Fruit fly (Drosophila melanogaster) whole organism, embryonic: ENCODE measurements around the gene CG15336.

Experiments used
- Aef1 ChIP-seq: fragments of 200-800 bp; sonication (Bioruptor generic); IDR thresholded peaks from 3 replicates; pipeline ENCODE4 v1.3.6; 2022; ENCODE audit warnings: missing biosample characterization, missing genetic modification characterization
- Blimp-1 ChIP-seq: fragments of 200-800 bp; sonication (Bioruptor generic); optimal IDR thresholded peaks from 3 replicates; lab custom pipeline; 2018; ENCODE audit warnings: missing biosample characterization, missing genetic modification characterization, mild to moderate bottlenecking, moderate library complexity, missing genetic modification reagents
- CG10267 ChIP-seq: fragments of 200-800 bp; sonication (Bioruptor generic); optimal IDR thresholded peaks from 2 replicates; lab custom pipeline; 2018; ENCODE audit warnings: missing biosample characterization, mild to moderate bottlenecking, missing genetic modification characterization, moderate library complexity
- CG14710 ChIP-seq: fragments of 200-800 bp; sonication (Bioruptor generic); optimal IDR thresholded peaks from 3 replicates; lab custom pipeline; 2019; ENCODE audit warnings: missing biosample characterization, mild to moderate bottlenecking, missing genetic modification characterization, moderate library complexity
- CG15601 ChIP-seq: fragments of 200-800 bp; sonication (Bioruptor generic); optimal IDR thresholded peaks from 3 replicates; lab custom pipeline; 2019; ENCODE audit warnings: missing biosample characterization, mild to moderate bottlenecking, missing genetic modification characterization, moderate library complexity
- CG16815 ChIP-seq: fragments of 200-800 bp; sonication (Bioruptor generic); optimal IDR thresholded peaks from 3 replicates; lab custom pipeline; 2017; ENCODE audit warnings: missing biosample characterization, mild to moderate bottlenecking, missing genetic modification characterization
- CG17186 ChIP-seq: fragments of 200-800 bp; sonication (Bioruptor generic); optimal IDR thresholded peaks from 3 replicates; lab custom pipeline; 2017; ENCODE audit warnings: missing biosample characterization, missing genetic modification reagents, missing genetic modification characterization
- CG17328 ChIP-seq: fragments of 200-800 bp; sonication (Bioruptor generic); IDR thresholded peaks from 2 replicates; pipeline ENCODE4 v1.3.6; 2022; ENCODE audit warnings: missing biosample characterization, missing genetic modification characterization
- CG17359 ChIP-seq: fragments of 200-800 bp; sonication (Bioruptor generic); optimal IDR thresholded peaks from 3 replicates; lab custom pipeline; 2018; ENCODE audit warnings: missing biosample characterization, mild to moderate bottlenecking, missing genetic modification characterization, moderate library complexity
- CG17385 ChIP-seq: fragments of 200-800 bp; sonication (Bioruptor generic); optimal IDR thresholded peaks from 3 replicates; lab custom pipeline; 2018; ENCODE audit warnings: missing biosample characterization, mild to moderate bottlenecking, missing genetic modification characterization
- CG17829 ChIP-seq: fragments of 200-800 bp; optimal IDR thresholded peaks from 2 replicates; lab custom pipeline; 2019; ENCODE audit warnings: missing biosample characterization, mild to moderate bottlenecking, missing genetic modification characterization, moderate library complexity
- CG18011 ChIP-seq: fragments of 200-800 bp; sonication (Bioruptor generic); optimal IDR thresholded peaks from 2 replicates; lab custom pipeline; 2017; ENCODE audit warnings: missing biosample characterization, missing genetic modification characterization, mild to moderate bottlenecking, moderate library complexity, missing genotype
- CG18619 ChIP-seq: fragments of 200-800 bp; sonication (Bioruptor generic); optimal IDR thresholded peaks from 3 replicates; lab custom pipeline; 2017; ENCODE audit warnings: missing biosample characterization, mild to moderate bottlenecking, missing genetic modification characterization
- CG2199 ChIP-seq: fragments of 200-800 bp; sonication (Bioruptor generic); IDR thresholded peaks from 3 replicates; pipeline ENCODE4 v1.3.6; 2022; ENCODE audit warnings: missing biosample characterization, missing genetic modification characterization
- CG2712 ChIP-seq: fragments of 200-800 bp; optimal IDR thresholded peaks from 3 replicates; lab custom pipeline; 2019; ENCODE audit warnings: missing biosample characterization, mild to moderate bottlenecking, missing genetic modification characterization, moderate library complexity
- CG31441 ChIP-seq: fragments of 200-800 bp; sonication (Bioruptor generic); IDR thresholded peaks from 2 replicates; pipeline ENCODE4 v1.3.6; 2022; ENCODE audit warnings: missing biosample characterization, missing genetic modification characterization
- CG32772 ChIP-seq: fragments of 200-800 bp; sonication (Bioruptor generic); IDR thresholded peaks from 2 replicates; pipeline ENCODE4 v1.3.6; 2022; ENCODE audit warnings: missing biosample characterization, missing genetic modification characterization
- CG3847 ChIP-seq: fragments of 200-800 bp; sonication (Bioruptor generic); IDR thresholded peaks from 2 replicates; pipeline ENCODE4 v1.3.6; 2022; ENCODE audit warnings: missing biosample characterization, missing genetic modification characterization
- CG4424 ChIP-seq: fragments of 200-800 bp; sonication (Bioruptor generic); optimal IDR thresholded peaks from 3 replicates; lab custom pipeline; 2016; ENCODE audit warnings: missing biosample characterization, missing genetic modification characterization
- CG4820 ChIP-seq: fragments of 200-800 bp; sonication (Bioruptor generic); optimal IDR thresholded peaks from 3 replicates; lab custom pipeline; 2016; ENCODE audit warnings: missing biosample characterization, missing genetic modification characterization
- CG5953 ChIP-seq: fragments of 200-800 bp; sonication (Bioruptor generic); IDR thresholded peaks from 2 replicates; pipeline ENCODE4 v1.3.6; 2022; ENCODE audit warnings: missing biosample characterization, missing genetic modification characterization
- CG7357 ChIP-seq: fragments of 200-800 bp; sonication (Bioruptor generic); IDR thresholded peaks from 3 replicates; pipeline ENCODE4 v1.3.6; 2022; ENCODE audit warnings: missing biosample characterization, missing genetic modification characterization
- D19A ChIP-seq: fragments of 200-800 bp; optimal IDR thresholded peaks from 3 replicates; lab custom pipeline; 2019; ENCODE audit warnings: missing biosample characterization, mild to moderate bottlenecking, missing genetic modification characterization, moderate library complexity
- Drgx ChIP-seq: fragments of 200-800 bp; sonication (Bioruptor generic); IDR thresholded peaks from 2 replicates; pipeline ENCODE4 v1.3.6; 2022; ENCODE audit warnings: missing biosample characterization, missing genetic modification characterization
- H15 ChIP-seq: fragments of 200-800 bp; sonication (Bioruptor generic); IDR thresholded peaks from 3 replicates; pipeline ENCODE4 v1.3.6; 2022; ENCODE audit warnings: missing biosample characterization, missing genetic modification characterization
- HmgZ ChIP-seq: fragments of 200-800 bp; sonication (Bioruptor generic); optimal IDR thresholded peaks from 2 replicates; lab custom pipeline; 2018; ENCODE audit warnings: missing biosample characterization, mild to moderate bottlenecking, missing genetic modification characterization
- Hmr ChIP-seq: fragments of 200-800 bp; sonication (Bioruptor generic); optimal IDR thresholded peaks from 3 replicates; lab custom pipeline; 2017; ENCODE audit warnings: mild to moderate bottlenecking, missing biosample characterization, missing genetic modification reagents, missing genetic modification characterization
- Nf-YB ChIP-seq: fragments of 200-800 bp; sonication (Bioruptor generic); optimal IDR thresholded peaks from 3 replicates; lab custom pipeline; 2019; ENCODE audit warnings: missing biosample characterization, mild to moderate bottlenecking, missing genetic modification characterization, moderate library complexity
- Ssrp ChIP-seq: fragments of 200-800 bp; sonication (Bioruptor generic); optimal IDR thresholded peaks from 2 replicates; lab custom pipeline; 2018; ENCODE audit warnings: missing biosample characterization, mild to moderate bottlenecking, missing genetic modification characterization, moderate library complexity
- aop ChIP-seq: fragments of 200-800 bp; sonication (Bioruptor generic); IDR thresholded peaks from 2 replicates; pipeline ENCODE4 v1.3.6; 2022; ENCODE audit warnings: missing biosample characterization, missing genetic modification characterization
- az2 ChIP-seq: fragments of 200-800 bp; sonication (Bioruptor generic); optimal IDR thresholded peaks from 3 replicates; lab custom pipeline; 2016; ENCODE audit warnings: missing biosample characterization, missing genetic modification characterization
- br ChIP-seq: fragments of >200 bp; optimal IDR thresholded peaks from 2 replicates; lab custom pipeline; 2017
- bsh ChIP-seq, 2 experiments: fragments of 200-800 bp; sonication (Bioruptor generic); optimal IDR thresholded peaks; 2 replicates each; lab custom pipeline; 2017 to 2018; ENCODE audit warnings: mild to moderate bottlenecking in 2 of 2, missing biosample characterization in 2 of 2, missing genetic modification characterization in 2 of 2, moderate library complexity in 1 of 2
- cwo ChIP-seq: fragments of 200-800 bp; sonication (Bioruptor generic); optimal IDR thresholded peaks from 3 replicates; lab custom pipeline; 2017; ENCODE audit warnings: missing biosample characterization, missing genetic modification characterization, mild to moderate bottlenecking, moderate library complexity, missing genetic modification reagents
- ewg ChIP-seq: fragments of 200-800 bp; sonication (Bioruptor generic); optimal IDR thresholded peaks from 3 replicates; lab custom pipeline; 2017; ENCODE audit warnings: mild to moderate bottlenecking, missing biosample characterization, missing genetic modification reagents, missing genetic modification characterization
- gce ChIP-seq: fragments of 200-800 bp; sonication (Bioruptor generic); IDR thresholded peaks from 3 replicates; pipeline ENCODE4 v1.3.6; 2022; ENCODE audit warnings: missing biosample characterization, missing genetic modification characterization
- gem ChIP-seq: fragments of 200-800 bp; sonication (Bioruptor generic); optimal IDR thresholded peaks from 2 replicates; lab custom pipeline; 2019; ENCODE audit warnings: missing biosample characterization, mild to moderate bottlenecking, missing genetic modification characterization, moderate library complexity
- hkb ChIP-seq, 2 experiments: fragments of 200-800 bp in 1 of 2; fragments of >200 bp in 1 of 2; sonication (Bioruptor generic) in 1 of 2; IDR thresholded peaks in 1 of 2; optimal IDR thresholded peaks in 1 of 2; 2 replicates each; pipeline versions ENCODE4 v1.3.6 to Lab custom; 2017 to 2022; ENCODE audit warnings: missing biosample characterization in 1 of 2, missing genetic modification characterization in 1 of 2
- nerfin-1 ChIP-seq: fragments of 200-800 bp; sonication (Bioruptor generic); optimal IDR thresholded peaks from 3 replicates; lab custom pipeline; 2019; ENCODE audit warnings: missing biosample characterization, mild to moderate bottlenecking, missing genetic modification characterization, moderate library complexity
- odd ChIP-seq: fragments of 200-800 bp; sonication (Bioruptor generic); optimal IDR thresholded peaks from 2 replicates; lab custom pipeline; 2017; ENCODE audit warnings: missing biosample characterization, mild to moderate bottlenecking, missing genetic modification characterization
- pan ChIP-seq, 4 experiments: fragments of >200 bp in 3 of 4; fragments of 200-800 bp in 1 of 4; sonication (Bioruptor generic) in 1 of 4; optimal IDR thresholded peaks in 3 of 4; IDR thresholded peaks in 1 of 4; 2 replicates each; pipeline versions ENCODE4 v1.3.6 to Lab custom; 2017 to 2022; ENCODE audit warnings: missing biosample characterization in 2 of 4, missing genetic modification characterization in 2 of 4, mixed read lengths in 1 of 4
- phol ChIP-seq: fragments of 200-800 bp; sonication (Bioruptor generic); optimal IDR thresholded peaks from 3 replicates; lab custom pipeline; 2018; ENCODE audit warnings: missing biosample characterization, mild to moderate bottlenecking, missing genetic modification characterization, moderate library complexity
- sc ChIP-seq, 3 experiments: fragments of >200 bp in 2 of 3; fragments of 200-800 bp in 1 of 3; sonication (Bioruptor generic) in 1 of 3; optimal IDR thresholded peaks; 2 replicates in 2 of 3; 3 replicates in 1 of 3; lab custom pipeline; 2017; ENCODE audit warnings: mild to moderate bottlenecking in 1 of 3, missing biosample characterization in 1 of 3, missing genetic modification characterization in 1 of 3, missing genetic modification reagents in 1 of 3
- sima ChIP-seq: fragments of 200-800 bp; sonication (Bioruptor generic); optimal IDR thresholded peaks from 2 replicates; lab custom pipeline; 2016; ENCODE audit warnings: missing biosample characterization, missing genetic modification characterization
- stc ChIP-seq: fragments of 200-800 bp; sonication (Bioruptor generic); IDR thresholded peaks from 2 replicates; pipeline ENCODE4 v1.3.6; 2022; ENCODE audit warnings: missing biosample characterization, missing genetic modification characterization
- trem ChIP-seq: fragments of 200-800 bp; optimal IDR thresholded peaks from 3 replicates; lab custom pipeline; 2019; ENCODE audit warnings: missing biosample characterization, mild to moderate bottlenecking, missing genetic modification characterization, moderate library complexity
- vvl ChIP-seq: fragments of 200-800 bp; sonication (Bioruptor generic); IDR thresholded peaks from 2 replicates; pipeline ENCODE4 v1.3.6; 2022; ENCODE audit warnings: missing biosample characterization, missing genetic modification characterization
- wdn ChIP-seq: fragments of 200-800 bp; sonication (Bioruptor generic); IDR thresholded peaks from 2 replicates; pipeline ENCODE4 v1.3.6; 2022; ENCODE audit warnings: missing biosample characterization, missing genetic modification characterization

The CG15336 gene

DNA sequence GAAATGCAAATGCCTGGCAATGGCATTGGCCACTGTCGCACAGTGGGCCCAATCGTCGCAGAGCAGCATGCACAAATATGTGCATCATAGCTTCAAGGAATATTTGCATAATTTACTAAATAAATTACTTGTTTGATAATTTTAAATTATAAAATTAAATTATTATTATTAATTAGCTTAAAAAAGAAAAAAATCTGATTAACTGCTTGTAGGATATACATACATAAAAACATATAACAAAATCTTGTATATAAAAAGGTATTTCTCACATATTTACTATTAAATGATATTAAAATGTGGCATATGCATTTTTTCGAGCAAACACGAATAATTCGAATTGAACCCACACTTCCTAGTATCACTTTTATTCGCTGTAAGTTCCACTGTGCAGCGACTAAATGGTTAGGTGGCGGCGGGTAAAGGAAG lies 22.5 kb upstream of the CG15336 start (continued):
- TF ChIP-seq Ssrp (tag; lab: Kevin White, UChicago) (peak; percentile 74), odd (GFP tag; lab: Kevin White, UChicago) (peak; percentile 33), sc (optimal IDR thresholded peaks at IDR 0.05; lab: Kevin White, UChicago) (no peak), sc (GFP tag; optimal IDR thresholded peaks at IDR 0.05; lab: Kevin White, UChicago) (peak; percentile 40), CG31441 (GFP tag; lab: Robert Waterston, UW) (peak; percentile 79), bsh (GFP tag; optimal IDR thresholded peaks at IDR 0.05; lab: Kevin White, UChicago) (peak in 1 of 2 experiments; percentile 60), CG5953 (0 out of 2 replicates have a peak, but pooled peaks have one; percentile 31), br (lab: Kevin White, UChicago) (no peak), CG16815 (GFP tag; lab: Kevin White, UChicago) (peak; percentile 4), gce (GFP tag; lab: Robert Waterston, UW) (no peak), gem (tag; lab: Kevin White, UChicago) (peak; percentile 75), CG2712 (tag; lab: Kevin White, UChicago) (peak; percentile 77), sima (GFP tag; lab: Kevin White, UChicago) (no peak), H15 (GFP tag; lab: Robert Waterston, UW) (0 out of 3 replicates have a peak, but pooled peaks have one; percentile 50), CG15601 (tag; lab: Kevin White, UChicago) (peak; percentile 38), nerfin-1 (peak; percentile 43), phol (tag; lab: Kevin White, UChicago) (peak; percentile 76), hkb (optimal IDR thresholded peaks at IDR 0.05; lab: Kevin White, UChicago) (no peak), hkb (GFP tag; IDR thresholded peaks at IDR 0.05; lab: Robert Waterston, UW) (0 out of 2 replicates have a peak, but pooled peaks have one; percentile 49), CG17385 (peak; percentile 57), cwo (peak; percentile 4), Hmr (peak; percentile 3), CG32772 (0 out of 2 replicates have a peak, but pooled peaks have one; percentile 32), CG14710 (tag; lab: Kevin White, UChicago) (peak; percentile 55), CG17359 (tag; lab: Kevin White, UChicago) (peak; percentile 65), Nf-YB (GFP tag; lab: Kevin White, UChicago) (peak; percentile 15), wdn (GFP tag; lab: Robert Waterston, UW) (no peak), CG18619 (GFP tag; lab: Kevin White, UChicago) (peak; percentile 33), CG7357 (GFP tag; lab: Robert Waterston, UW) (0 out of 3 replicates have a peak, but pooled peaks have one; percentile 29), HmgZ (no peak), CG17328 (GFP tag; lab: Robert Waterston, UW) (no peak), trem (tag; lab: Kevin White, UChicago) (peak; percentile 7), D19A (tag; lab: Kevin White, UChicago) (peak; percentile 60), Blimp-1 (GFP tag; lab: Kevin White, UChicago) (peak; percentile 53), CG4820 (peak; percentile 24), CG3847 (GFP tag; lab: Robert Waterston, UW) (no peak), CG2199 (GFP tag; lab: Robert Waterston, UW) (no peak), ewg (peak; percentile 39), Aef1 (GFP tag; lab: Robert Waterston, UW) (peak; percentile 24; the same call in 1 of the 3 replicates), az2 (GFP tag; lab: Kevin White, UChicago) (peak; percentile 47), CG17186 (GFP tag; lab: Kevin White, UChicago) (no peak), stc (peak; percentile 54; the same call in 1 of the 2 replicates), CG4424 (peak; percentile 63), pan (optimal IDR thresholded peaks at IDR 0.05; lab: Kevin White, UChicago) (no peak), pan (GFP tag; optimal IDR thresholded peaks at IDR 0.05 in 1 of 2, IDR thresholded peaks at IDR 0.05 in 1 of 2) (peak in 1 of 2 experiments; percentile 58), vvl (peak; percentile 19; the same call in 1 of the 2 replicates), CG18011 (GFP tag; lab: Kevin White, UChicago) (no peak), CG10267 (peak; percentile 46), CG17829 (peak; percentile 56), Drgx (GFP tag; lab: Robert Waterston, UW) (peak; percentile 55), aop (no peak)
